Fruit fly (Drosophila melanogaster): ENCODE results near the gene Non2.

The Non2 gene

DNA sequence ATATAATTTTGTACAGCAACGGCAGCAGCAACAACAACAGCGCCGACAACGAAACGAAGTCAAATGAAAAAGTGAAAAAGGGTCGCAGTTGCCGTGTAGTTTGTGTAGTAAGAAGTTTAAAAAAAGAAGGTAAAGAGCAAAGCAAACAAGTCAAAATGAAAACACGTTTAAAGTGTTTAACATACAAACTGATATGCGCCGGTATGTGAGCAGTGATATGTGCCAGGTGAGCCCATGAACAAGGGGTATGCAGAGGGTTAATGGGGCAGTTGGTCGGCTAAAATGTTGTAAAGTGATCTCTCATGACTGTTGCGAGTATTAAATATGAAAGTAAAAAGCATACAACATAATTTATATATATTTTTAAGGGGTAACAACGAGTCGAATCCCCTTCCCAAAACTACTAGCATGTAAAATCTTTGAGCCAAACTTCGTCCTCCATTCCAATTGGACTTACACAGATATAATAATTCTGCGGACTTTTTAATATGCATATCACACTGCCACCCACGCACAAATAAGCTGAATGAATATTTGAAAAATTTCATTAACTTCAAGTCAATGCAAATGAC is 39.2 kb downstream of the Non2 start (continued):
- TF ChIP-seq Bdp1 (GFP tag; optimal IDR thresholded peaks at IDR 0.05) (peak; percentile 16), CG8944 (GFP tag; optimal IDR thresholded peaks at IDR 0.05) (no peak), zen (tag; optimal IDR thresholded peaks at IDR 0.05) (peak; percentile 75), CG4730 (GFP tag; IDR thresholded peaks at IDR 0.05) (peak; percentile 85), CG8478 (optimal IDR thresholded peaks at IDR 0.05) (no peak), Xrp1 (GFP tag; IDR thresholded peaks at IDR 0.05) (peak; percentile 92), Atf-2 (GFP tag; optimal IDR thresholded peaks at IDR 0.05) (no peak), pho (GFP tag; optimal IDR thresholded peaks at IDR 0.05) (no peak), jing (GFP tag; optimal IDR thresholded peaks at IDR 0.05) (no peak), CG2712 (tag; optimal IDR thresholded peaks at IDR 0.05) (peak; percentile 88), eyg (GFP tag; optimal IDR thresholded peaks at IDR 0.05) (peak; percentile 7), Opbp (GFP tag; IDR thresholded peaks at IDR 0.05; ENCODE audit: partially characterized antibody) (no peak), ERR (GFP tag; optimal IDR thresholded peaks at IDR 0.05) (no peak), CrebB (tag; optimal IDR thresholded peaks at IDR 0.05) (no peak), NC2α (GFP tag; optimal IDR thresholded peaks at IDR 0.05) (no peak), CG12659 (GFP tag; optimal IDR thresholded peaks at IDR 0.05) (peak; percentile 10), exex (tag; optimal IDR thresholded peaks at IDR 0.05) (no peak), grn (GFP tag; optimal IDR thresholded peaks at IDR 0.05) (no peak), pfk (GFP tag; optimal IDR thresholded peaks at IDR 0.05) (no peak), CG16813 (GFP tag; IDR thresholded peaks at IDR 0.05; ENCODE audit: partially characterized antibody) (no peak), ken (GFP tag; IDR thresholded peaks at IDR 0.05) (peak; percentile 70), gsb (GFP tag; IDR thresholded peaks at IDR 0.05) (peak; percentile 85), Fer1 (GFP tag; optimal IDR thresholded peaks at IDR 0.05) (no peak), CG7987 (GFP tag; optimal IDR thresholded peaks at IDR 0.05) (peak; percentile 37), CG2129 (GFP tag; IDR thresholded peaks at IDR 0.05; ENCODE audit: partially characterized antibody) (no peak), B-H2 (GFP tag; optimal IDR thresholded peaks at IDR 0.05) (no peak), ttk (GFP tag; IDR thresholded peaks at IDR 0.05) (peak; percentile 88), Doc3 (GFP tag; IDR thresholded peaks at IDR 0.05; ENCODE audit: partially characterized antibody) (no peak), da (GFP tag; optimal IDR thresholded peaks at IDR 0.05) (no peak), CG17568 (GFP tag; optimal IDR thresholded peaks at IDR 0.05) (no peak), CG10209 (GFP tag; optimal IDR thresholded peaks at IDR 0.05) (peak; percentile 49), dati (GFP tag; IDR thresholded peaks at IDR 0.05) (no peak), CG12236 (GFP tag; optimal IDR thresholded peaks at IDR 0.05) (no peak), H15 (GFP tag; IDR thresholded peaks at IDR 0.05) (peak; percentile 88), Sry-δ (GFP tag; optimal IDR thresholded peaks at IDR 0.05) (no peak), slp2 (GFP tag; optimal IDR thresholded peaks at IDR 0.05) (peak; percentile 36), CG10147 (GFP tag; optimal IDR thresholded peaks at IDR 0.05) (peak; percentile 42), CG1024 (GFP tag; IDR thresholded peaks at IDR 0.05) (peak; percentile 78), GATAe (GFP tag; conservative IDR thresholded peaks at IDR 0.05) (peak; percentile 36; the same call in 1 of the 2 replicates), Dbx (GFP tag; IDR thresholded peaks at IDR 0.05) (peak; percentile 90), Ravus (GFP tag; IDR thresholded peaks at IDR 0.05) (peak; percentile 57), CG42726 (GFP tag; IDR thresholded peaks at IDR 0.05; ENCODE audit: partially characterized antibody) (no peak), Six4 (GFP tag; optimal IDR thresholded peaks at IDR 0.05) (peak; percentile 59), CG12071 (GFP tag; optimal IDR thresholded peaks at IDR 0.05) (peak; percentile 39), CG12769 (tag; optimal IDR thresholded peaks at IDR 0.05) (peak; percentile 51), CG14441 (GFP tag; IDR thresholded peaks at IDR 0.05) (peak; percentile 90), ewg (GFP tag; optimal IDR thresholded peaks at IDR 0.05) (peak; percentile 28), CG10321 (GFP tag; IDR thresholded peaks at IDR 0.05) (no peak), CG6854 (GFP tag; optimal IDR thresholded peaks at IDR 0.05) (peak; percentile 0), CG30403 (GFP tag; optimal IDR thresholded peaks at IDR 0.05) (peak; percentile 67), CG17359 (tag; optimal IDR thresholded peaks at IDR 0.05) (peak; percentile 79)

Data from whole organism, embryonic.